Worm (Caenorhabditis elegans) whole organism, L4 larva: ENCODE results near the gene oxi-1.

Experiments
- D1046.2 ChIP-seq: fragments of 200-800 bp; sonication (Bioruptor generic); IDR thresholded peaks from 2 replicates; pipeline ENCODE4 v1.3.6; 2022; ENCODE audit warnings: missing genetic modification characterization, missing compliant biosample characterization
- F44E2.7 ChIP-seq: fragments of 200-800 bp; sonication (Bioruptor generic); IDR thresholded peaks from 2 replicates; pipeline ENCODE4 v2.1.2; 2022; ENCODE audit warnings: missing genetic modification characterization, missing compliant biosample characterization
- R02D3.7 ChIP-seq: fragments of 150-350 bp; sonication (generic microtip); optimal IDR thresholded peaks from 3 replicates; lab custom pipeline; 2014; ENCODE audit warnings: missing biosample characterization, missing genetic modification characterization
- Y75B8A.6 ChIP-seq: fragments of 200-800 bp; sonication (Bioruptor generic); IDR thresholded peaks from 2 replicates; pipeline ENCODE4 v1.3.6; 2022; ENCODE audit warnings: missing genetic modification reagents, missing genetic modification characterization, missing compliant biosample characterization
- ZK337.2 ChIP-seq: fragments of 200-800 bp; sonication (Bioruptor generic); IDR thresholded peaks from 2 replicates; pipeline ENCODE4 v1.3.6; 2022; ENCODE audit warnings: missing genetic modification reagents, missing genetic modification characterization, missing compliant biosample characterization
- aly-2 ChIP-seq: sonication (generic microtip); optimal IDR thresholded peaks from 2 replicates; lab custom pipeline; 2018; ENCODE audit warnings: missing biosample characterization, missing genetic modification characterization
- ama-1 ChIP-seq: fragments of 150-350 bp; optimal IDR thresholded peaks from 2 replicates; lab custom pipeline; 2014; ENCODE audit warnings: inconsistent platforms, mixed read lengths
- attf-4 ChIP-seq: sonication (generic microtip); optimal IDR thresholded peaks from 3 replicates; lab custom pipeline; 2017; ENCODE audit warnings: missing biosample characterization, missing genetic modification characterization
- ceh-20 ChIP-seq: fragments of 200-800 bp; sonication (Bioruptor generic); IDR thresholded peaks from 2 replicates; pipeline ENCODE4 v1.3.6; 2022; ENCODE audit warnings: missing genetic modification reagents, missing genetic modification characterization, missing compliant biosample characterization
- ces-1 ChIP-seq: fragments of 150-350 bp; sonication (generic microtip); optimal IDR thresholded peaks from 4 replicates; lab custom pipeline; 2014; ENCODE audit warnings: missing biosample characterization, missing genetic modification reagents, missing genetic modification characterization
- cey-2 ChIP-seq: sonication (generic microtip); optimal IDR thresholded peaks from 3 replicates; lab custom pipeline; 2017; ENCODE audit warnings: missing genetic modification characterization, mild to moderate bottlenecking, missing compliant biosample characterization, antibody characterized with exemption, borderline replicate concordance; ENCODE audit not compliant: insufficient read depth
- daf-12 ChIP-seq: fragments of 150-350 bp; optimal IDR thresholded peaks from 2 replicates; lab custom pipeline; 2014; ENCODE audit warnings: missing biosample characterization, missing genetic modification reagents, missing genetic modification characterization
- daf-16 ChIP-seq, 3 experiments: sonication (generic microtip); optimal IDR thresholded peaks; 2 replicates each; lab custom pipeline; 2016 to 2017; ENCODE audit warnings: missing genetic modification characterization in 3 of 3, missing genetic modification reagents in 3 of 3, mild to moderate bottlenecking in 2 of 3, missing compliant biosample characterization in 2 of 3, missing biosample characterization in 1 of 3, moderate library complexity in 1 of 3
- daf-19 ChIP-seq: fragments of 200-800 bp; sonication (Bioruptor generic); conservative IDR thresholded peaks from 2 replicates; pipeline ENCODE4 v1.3.6; 2022; ENCODE audit warnings: missing genetic modification characterization, missing compliant biosample characterization
- daf-8 ChIP-seq: fragments of 200-800 bp; sonication (Bioruptor generic); IDR thresholded peaks from 2 replicates; pipeline ENCODE4 v1.3.6; 2022; ENCODE audit warnings: missing genetic modification characterization, missing compliant biosample characterization
- dmd-8 ChIP-seq: fragments of 200-800 bp; sonication (Bioruptor generic); IDR thresholded peaks from 2 replicates; pipeline ENCODE4 v1.3.6; 2022; ENCODE audit warnings: missing genetic modification characterization, missing compliant biosample characterization
- dve-1 ChIP-seq: sonication (generic microtip); optimal IDR thresholded peaks from 2 replicates; lab custom pipeline; 2017; ENCODE audit warnings: antibody characterized with exemption, mild to moderate bottlenecking, missing genetic modification characterization, missing compliant biosample characterization; ENCODE audit not compliant: insufficient read depth
- egl-43 ChIP-seq: fragments of 200-800 bp; sonication (Bioruptor generic); IDR thresholded peaks from 2 replicates; pipeline ENCODE4 v1.3.6; 2022; ENCODE audit warnings: missing genetic modification reagents, missing genetic modification characterization, missing compliant biosample characterization
- fos-1 ChIP-seq: fragments of 150-350 bp; optimal IDR thresholded peaks from 2 replicates; lab custom pipeline; 2014; ENCODE audit warnings: missing biosample characterization, missing genetic modification characterization
- gei-8 ChIP-seq: fragments of 200-800 bp; sonication (Bioruptor generic); optimal IDR thresholded peaks from 2 replicates; lab custom pipeline; 2018; ENCODE audit warnings: mild to moderate bottlenecking, missing genetic modification characterization, missing compliant biosample characterization
- hif-1 ChIP-seq, 2 experiments: sonication (generic microtip); optimal IDR thresholded peaks; 2 replicates each; lab custom pipeline; 2016 to 2017; ENCODE audit warnings: missing compliant biosample characterization in 2 of 2, missing genetic modification characterization in 2 of 2, missing genetic modification reagents in 2 of 2, missing genotype in 2 of 2, mild to moderate bottlenecking in 1 of 2
- hlh-30 ChIP-seq: sonication (generic microtip); optimal IDR thresholded peaks from 2 replicates; lab custom pipeline; 2017; ENCODE audit warnings: antibody characterized with exemption, mild to moderate bottlenecking, missing genetic modification characterization, missing compliant biosample characterization; ENCODE audit not compliant: insufficient read depth
- hmg-1.1 ChIP-seq: fragments of 200-800 bp; sonication (Bioruptor generic); IDR thresholded peaks from 2 replicates; pipeline ENCODE4 v1.3.6; 2022; ENCODE audit warnings: missing genetic modification reagents, missing genetic modification characterization, missing compliant biosample characterization
- jun-1 ChIP-seq: fragments of 150-350 bp; optimal IDR thresholded peaks from 2 replicates; lab custom pipeline; 2014; ENCODE audit warnings: missing biosample characterization, missing genetic modification reagents, missing genetic modification characterization
- lim-7 ChIP-seq: fragments of 200-800 bp; sonication (Bioruptor generic); IDR thresholded peaks from 2 replicates; pipeline ENCODE4 v1.3.6; 2022; ENCODE audit warnings: missing genetic modification characterization, missing compliant biosample characterization
- lin-1 ChIP-seq: fragments of 200-800 bp; sonication (Bioruptor generic); IDR thresholded peaks from 2 replicates; pipeline ENCODE4 v1.3.6; 2022; ENCODE audit warnings: missing genetic modification reagents, missing genetic modification characterization, missing compliant biosample characterization
- lin-13 ChIP-seq: fragments of 150-350 bp; optimal IDR thresholded peaks from 2 replicates; lab custom pipeline; 2014; ENCODE audit warnings: missing biosample characterization, missing genetic modification reagents, missing genetic modification characterization
- lin-29 ChIP-seq: fragments of 200-800 bp; sonication (Bioruptor generic); IDR thresholded peaks from 2 replicates; pipeline ENCODE4 v1.3.6; 2022; ENCODE audit warnings: missing genetic modification reagents, missing genetic modification characterization, missing compliant biosample characterization
- lin-38 ChIP-seq: fragments of 200-800 bp; sonication (Bioruptor generic); IDR thresholded peaks from 2 replicates; pipeline ENCODE4 v1.3.6; 2022; ENCODE audit warnings: missing genetic modification reagents, missing genetic modification characterization, missing compliant biosample characterization
- lin-39 ChIP-seq: fragments of 150-350 bp; optimal IDR thresholded peaks from 2 replicates; lab custom pipeline; 2014; ENCODE audit warnings: missing biosample characterization, missing genetic modification reagents, missing genetic modification characterization
- lsy-2 ChIP-seq, 2 experiments: fragments of 150-350 bp in 1 of 2; sonication (generic microtip) in 1 of 2; optimal IDR thresholded peaks; 2 replicates each; lab custom pipeline; 2014 to 2017; ENCODE audit warnings: missing biosample characterization in 2 of 2, missing genetic modification characterization in 2 of 2
- mep-1 ChIP-seq: fragments of 150-350 bp; sonication (generic microtip); optimal IDR thresholded peaks from 3 replicates; lab custom pipeline; 2014; ENCODE audit warnings: missing biosample characterization, missing genetic modification characterization
- mxl-3 ChIP-seq: fragments of 200-800 bp; sonication (Bioruptor generic); optimal IDR thresholded peaks from 2 replicates; lab custom pipeline; 2018; ENCODE audit warnings: mild to moderate bottlenecking, missing genetic modification characterization, missing compliant biosample characterization
- nhr-102 ChIP-seq: sonication (generic microtip); optimal IDR thresholded peaks from 2 replicates; lab custom pipeline; 2016; ENCODE audit warnings: mild to moderate bottlenecking, missing genetic modification characterization, moderate library complexity, missing compliant biosample characterization
- nhr-111 ChIP-seq: fragments of 200-800 bp; sonication (Bioruptor generic); optimal IDR thresholded peaks from 2 replicates; lab custom pipeline; 2018; ENCODE audit warnings: mild to moderate bottlenecking, missing genetic modification characterization, missing compliant biosample characterization
- nhr-237 ChIP-seq: sonication (generic microtip); optimal IDR thresholded peaks from 2 replicates; lab custom pipeline; 2017; ENCODE audit warnings: missing biosample characterization, missing genetic modification characterization
- nhr-6 ChIP-seq: fragments of 150-350 bp; optimal IDR thresholded peaks from 2 replicates; lab custom pipeline; 2014; ENCODE audit warnings: missing biosample characterization, missing genetic modification characterization
- nhr-76 ChIP-seq: fragments of 150-350 bp; optimal IDR thresholded peaks from 2 replicates; lab custom pipeline; 2014; ENCODE audit warnings: missing biosample characterization, missing genetic modification characterization
- pqm-1 ChIP-seq: sonication (generic microtip); optimal IDR thresholded peaks from 2 replicates; lab custom pipeline; 2017; ENCODE audit warnings: missing biosample characterization, missing genetic modification characterization
- saeg-2 ChIP-seq: fragments of 200-800 bp; sonication (Bioruptor generic); IDR thresholded peaks from 2 replicates; pipeline ENCODE4 v1.3.6; 2022; ENCODE audit warnings: missing genetic modification reagents, missing genetic modification characterization, missing compliant biosample characterization
- sdz-12 ChIP-seq: fragments of 200-800 bp; sonication (Bioruptor generic); optimal IDR thresholded peaks from 2 replicates; lab custom pipeline; 2018; ENCODE audit warnings: mild to moderate bottlenecking, missing genetic modification characterization, missing compliant biosample characterization
- spr-3 ChIP-seq: fragments of 200-800 bp; sonication (Bioruptor generic); optimal IDR thresholded peaks from 2 replicates; lab custom pipeline; 2018; ENCODE audit warnings: mild to moderate bottlenecking, missing genetic modification characterization, missing compliant biosample characterization
- tra-1 ChIP-seq: fragments of 200-800 bp; sonication (Bioruptor generic); IDR thresholded peaks from 2 replicates; pipeline ENCODE4 v1.3.6; 2022; ENCODE audit warnings: missing genetic modification reagents, missing genetic modification characterization, missing compliant biosample characterization
- vab-7 ChIP-seq: fragments of 200-800 bp; sonication (Bioruptor generic); IDR thresholded peaks from 2 replicates; pipeline ENCODE4 v1.3.6; 2022; ENCODE audit warnings: missing genetic modification reagents, missing genetic modification characterization, missing compliant biosample characterization
- zag-1 ChIP-seq: fragments of 150-350 bp; optimal IDR thresholded peaks from 2 replicates; lab custom pipeline; 2014; ENCODE audit warnings: missing biosample characterization, missing genetic modification characterization
- zfp-2 ChIP-seq: sonication (generic microtip); optimal IDR thresholded peaks from 2 replicates; lab custom pipeline; 2016; ENCODE audit warnings: mild to moderate bottlenecking, missing genetic modification characterization, missing compliant biosample characterization
- zip-2 ChIP-seq: fragments of 150-350 bp; optimal IDR thresholded peaks from 2 replicates; lab custom pipeline; 2014; ENCODE audit warnings: missing biosample characterization, missing genetic modification characterization

The oxi-1 gene

DNA sequence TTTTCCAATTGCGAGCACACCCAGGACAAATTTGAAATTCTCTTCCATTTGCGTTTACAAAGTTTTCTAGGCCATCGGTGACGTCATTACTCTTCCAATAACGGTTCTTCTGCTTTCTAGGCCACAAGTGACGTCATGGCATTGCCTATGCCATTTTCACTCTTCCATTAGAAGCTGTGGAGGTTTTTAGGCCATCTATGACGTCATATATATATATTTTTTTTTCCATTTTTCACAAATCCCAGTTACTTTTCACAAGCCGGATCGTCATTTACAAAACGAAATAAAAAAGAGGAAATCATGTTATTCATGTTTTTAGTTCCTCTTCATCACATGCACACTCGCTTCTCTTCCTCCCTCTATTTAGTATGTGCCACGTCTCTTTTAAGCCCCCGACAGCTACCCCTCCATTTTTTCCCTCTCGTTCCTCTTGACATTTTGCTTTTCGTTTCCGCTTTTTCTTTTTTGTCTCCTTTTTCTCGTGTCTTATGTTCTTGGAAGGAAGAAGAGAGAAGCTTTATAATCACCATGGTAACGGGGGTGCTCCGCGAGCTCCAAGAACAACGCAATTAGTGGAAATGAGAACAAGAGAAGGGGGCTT lies 45.0 kb downstream of the oxi-1 start (continued):
- TF ChIP-seq tra-1 (GFP tag; lab: Robert Waterston, UW) = no peak
- TF ChIP-seq lim-7 = no peak
- no peak for TF ChIP-seq egl-43 (GFP tag; lab: Robert Waterston, UW)
- TF ChIP-seq daf-19 = no peak
- TF ChIP-seq D1046.2 (GFP tag; lab: Robert Waterston, UW) = no peak
- TF ChIP-seq mep-1 (tag; lab: Kevin White, UChicago) = peak; percentile 47
- TF ChIP-seq gei-8 (GFP tag; lab: Kevin White, UChicago) = no peak
- TF ChIP-seq ama-1 = no peak
- no peak for TF ChIP-seq lin-13 (GFP tag; lab: Kevin White, UChicago)
- no peak for TF ChIP-seq zfp-2 (tag; lab: Kevin White, UChicago)
- TF ChIP-seq ZK337.2 = no peak
- no peak for TF ChIP-seq nhr-76 (tag; lab: Kevin White, UChicago)
- TF ChIP-seq F44E2.7 (GFP tag; lab: Robert Waterston, UW) = no peak
- no peak for TF ChIP-seq aly-2 (tag; lab: Kevin White, UChicago)
- no peak for TF ChIP-seq nhr-6 (tag; lab: Kevin White, UChicago)
- no peak for TF ChIP-seq lin-1
- peak; percentile 67 for TF ChIP-seq hlh-30 (tag; lab: Kevin White, UChicago)
- no peak for TF ChIP-seq hif-1 (tag; optimal IDR thresholded peaks at IDR 0.05; lab: Kevin White, UChicago)
- TF ChIP-seq lin-29 (GFP tag; lab: Robert Waterston, UW) = no peak
- peak in 1 of 2 experiments; percentile 55 for TF ChIP-seq lsy-2 (tag; optimal IDR thresholded peaks at IDR 0.05; lab: Kevin White, UChicago)
- no peak for TF ChIP-seq pqm-1 (tag; lab: Kevin White, UChicago)
- TF ChIP-seq nhr-237 (tag; lab: Kevin White, UChicago) = no peak
- TF ChIP-seq ces-1 (GFP tag; lab: Kevin White, UChicago) = no peak
- no peak for TF ChIP-seq jun-1 (tag; lab: Kevin White, UChicago)
- TF ChIP-seq mxl-3 (GFP tag; lab: Kevin White, UChicago) = no peak
- no peak for TF ChIP-seq zip-2 (tag; lab: Kevin White, UChicago)
- TF ChIP-seq Y75B8A.6 (GFP tag; lab: Robert Waterston, UW) = no peak
- no peak for TF ChIP-seq nhr-102 (tag; lab: Kevin White, UChicago)
- TF ChIP-seq ceh-20 (GFP tag; lab: Robert Waterston, UW) = no peak
- TF ChIP-seq hmg-1.1 (GFP tag; lab: Robert Waterston, UW) = 0 out of 2 replicates have a peak, but pooled peaks have one; percentile 20
- TF ChIP-seq dve-1 (tag; lab: Kevin White, UChicago) = no peak
- TF ChIP-seq sdz-12 = no peak
- no peak for TF ChIP-seq spr-3 (GFP tag; lab: Kevin White, UChicago)
- no peak for TF ChIP-seq daf-12 (tag; lab: Kevin White, UChicago)
- TF ChIP-seq daf-16 (GFP tag; optimal IDR thresholded peaks at IDR 0.05; lab: Kevin White, UChicago) = no peak
- no peak for TF ChIP-seq daf-16 (tag; optimal IDR thresholded peaks at IDR 0.05; lab: Kevin White, UChicago)
- no peak for TF ChIP-seq cey-2 (tag; lab: Kevin White, UChicago)
- TF ChIP-seq daf-8 (GFP tag; lab: Robert Waterston, UW) = no peak
- no peak for TF ChIP-seq saeg-2 (GFP tag; lab: Robert Waterston, UW)
- TF ChIP-seq vab-7 (GFP tag; lab: Robert Waterston, UW) = no peak
- no peak for TF ChIP-seq zag-1 (tag; lab: Kevin White, UChicago)
- TF ChIP-seq fos-1 (tag; lab: Kevin White, UChicago) = no peak
- no peak for TF ChIP-seq attf-4 (tag; lab: Kevin White, UChicago)
- no peak for TF ChIP-seq R02D3.7 (tag; lab: Kevin White, UChicago)
- TF ChIP-seq nhr-111 (GFP tag; lab: Kevin White, UChicago) = no peak
- no peak for TF ChIP-seq dmd-8
- TF ChIP-seq lin-38 = no peak; the same call in 1 of the 2 replicates
- no peak for TF ChIP-seq lin-39 (tag; lab: Kevin White, UChicago)
